Fruit fly (Drosophila melanogaster) whole organism, embryonic: ENCODE measurements around the gene galectin.

Experiments
- BEAF-32 ChIP-seq: fragments of 200-800 bp; sonication (Bioruptor generic); optimal IDR thresholded peaks from 3 replicates; lab custom pipeline; 2017; ENCODE audit warnings: missing biosample characterization, missing genetic modification characterization, mild to moderate bottlenecking, moderate library complexity, missing genetic modification reagents
- Bdp1 ChIP-seq: fragments of 200-800 bp; sonication (Bioruptor generic); optimal IDR thresholded peaks from 3 replicates; lab custom pipeline; 2016; ENCODE audit warnings: missing biosample characterization, missing genetic modification characterization
- Blimp-1 ChIP-seq: fragments of 200-800 bp; sonication (Bioruptor generic); optimal IDR thresholded peaks from 3 replicates; lab custom pipeline; 2018; ENCODE audit warnings: missing biosample characterization, missing genetic modification characterization, mild to moderate bottlenecking, moderate library complexity, missing genetic modification reagents
- CG10147 ChIP-seq: fragments of 200-800 bp; sonication (Bioruptor generic); optimal IDR thresholded peaks from 2 replicates; lab custom pipeline; 2019; ENCODE audit warnings: missing biosample characterization, mild to moderate bottlenecking, missing genetic modification characterization, moderate library complexity
- CG10321 ChIP-seq: fragments of 200-800 bp; sonication (Bioruptor generic); IDR thresholded peaks from 2 replicates; pipeline ENCODE4 v1.3.6; 2022; ENCODE audit warnings: missing biosample characterization, missing genetic modification characterization
- CG12236 ChIP-seq: fragments of 200-800 bp; sonication (Bioruptor generic); optimal IDR thresholded peaks from 2 replicates; lab custom pipeline; 2016; ENCODE audit warnings: missing biosample characterization, missing genetic modification characterization
- CG13296 ChIP-seq: fragments of 200-800 bp; sonication (Bioruptor generic); optimal IDR thresholded peaks from 3 replicates; lab custom pipeline; 2018; ENCODE audit warnings: missing biosample characterization, mild to moderate bottlenecking, missing genetic modification characterization
- CG14050 ChIP-seq: fragments of 200-800 bp; sonication (Bioruptor generic); IDR thresholded peaks from 3 replicates; pipeline ENCODE4 v1.3.6; 2022; ENCODE audit warnings: missing biosample characterization, missing genetic modification characterization
- CG1529 ChIP-seq: fragments of 200-800 bp; sonication (Bioruptor generic); optimal IDR thresholded peaks from 3 replicates; lab custom pipeline; 2018; ENCODE audit warnings: missing biosample characterization, missing genetic modification characterization
- CG15479 ChIP-seq: fragments of 200-800 bp; sonication (Bioruptor generic); optimal IDR thresholded peaks from 3 replicates; lab custom pipeline; 2019; ENCODE audit warnings: missing biosample characterization, mild to moderate bottlenecking, missing genetic modification characterization, moderate library complexity
- CG16815 ChIP-seq: fragments of 200-800 bp; sonication (Bioruptor generic); optimal IDR thresholded peaks from 3 replicates; lab custom pipeline; 2017; ENCODE audit warnings: missing biosample characterization, mild to moderate bottlenecking, missing genetic modification characterization
- CG2199 ChIP-seq: fragments of 200-800 bp; sonication (Bioruptor generic); IDR thresholded peaks from 3 replicates; pipeline ENCODE4 v1.3.6; 2022; ENCODE audit warnings: missing biosample characterization, missing genetic modification characterization
- CG31365 ChIP-seq: fragments of 200-800 bp; sonication (Bioruptor generic); optimal IDR thresholded peaks from 2 replicates; lab custom pipeline; 2018; ENCODE audit warnings: missing biosample characterization, mild to moderate bottlenecking, missing genetic modification characterization
- CG42726 ChIP-seq: fragments of 200-800 bp; sonication (Bioruptor generic); IDR thresholded peaks from 2 replicates; pipeline ENCODE4 v1.3.6; 2022; ENCODE audit warnings: missing biosample characterization, missing genetic modification characterization; ENCODE audit not compliant: partially characterized antibody
- CG7357 ChIP-seq: fragments of 200-800 bp; sonication (Bioruptor generic); IDR thresholded peaks from 3 replicates; pipeline ENCODE4 v1.3.6; 2022; ENCODE audit warnings: missing biosample characterization, missing genetic modification characterization
- CG7786 ChIP-seq: fragments of 200-800 bp; sonication (Bioruptor generic); optimal IDR thresholded peaks from 2 replicates; lab custom pipeline; 2016; ENCODE audit warnings: missing biosample characterization, missing genetic modification characterization
- D ChIP-seq, 2 experiments: fragments of 200-800 bp in 1 of 2; fragments of >200 bp in 1 of 2; sonication (Bioruptor generic) in 1 of 2; optimal IDR thresholded peaks; 2 replicates in 1 of 2; 3 replicates in 1 of 2; lab custom pipeline; 2017; ENCODE audit warnings: mild to moderate bottlenecking in 1 of 2, missing biosample characterization in 1 of 2, missing genetic modification characterization in 1 of 2, missing genetic modification reagents in 1 of 2
- Doc3 ChIP-seq: fragments of 200-800 bp; sonication (Bioruptor generic); IDR thresholded peaks from 3 replicates; pipeline ENCODE4 v1.3.6; 2022; ENCODE audit warnings: missing biosample characterization, missing genetic modification characterization; ENCODE audit not compliant: partially characterized antibody
- Fer2 ChIP-seq: fragments of 200-800 bp; sonication (Bioruptor generic); optimal IDR thresholded peaks from 2 replicates; lab custom pipeline; 2018; ENCODE audit warnings: missing biosample characterization, mild to moderate bottlenecking, missing genetic modification characterization, moderate library complexity
- Fer3 ChIP-seq: fragments of 200-800 bp; sonication (Bioruptor generic); optimal IDR thresholded peaks from 2 replicates; lab custom pipeline; 2018; ENCODE audit warnings: missing biosample characterization, mild to moderate bottlenecking, missing genetic modification characterization, moderate library complexity
- Kr ChIP-seq: fragments of 200-800 bp; sonication (Bioruptor generic); optimal IDR thresholded peaks from 2 replicates; lab custom pipeline; 2017; ENCODE audit warnings: missing biosample characterization, mild to moderate bottlenecking, missing genetic modification characterization
- Rfx ChIP-seq: fragments of 200-800 bp; sonication (Bioruptor generic); IDR thresholded peaks from 2 replicates; pipeline ENCODE4 v1.3.6; 2022; ENCODE audit warnings: missing biosample characterization, missing genetic modification characterization
- ato ChIP-seq: fragments of 200-800 bp; sonication (Bioruptor generic); IDR thresholded peaks from 2 replicates; pipeline ENCODE4 v1.3.6; 2022; ENCODE audit warnings: missing biosample characterization, missing genetic modification characterization; ENCODE audit not compliant: partially characterized antibody
- cad ChIP-seq: fragments of >200 bp; optimal IDR thresholded peaks from 2 replicates; lab custom pipeline; 2017; ENCODE audit warnings: missing biosample characterization, missing genetic modification characterization
- prd ChIP-seq, 3 experiments: fragments of >200 bp in 2 of 3; fragments of 200-800 bp in 1 of 3; sonication (Bioruptor generic) in 1 of 3; optimal IDR thresholded peaks in 2 of 3; IDR thresholded peaks in 1 of 3; 2 replicates in 2 of 3; 3 replicates in 1 of 3; pipeline versions ENCODE4 v1.3.6 to Lab custom; 2017 to 2022; ENCODE audit warnings: missing biosample characterization in 1 of 3, missing genetic modification characterization in 1 of 3
- ranshi ChIP-seq: fragments of 200-800 bp; sonication (Bioruptor generic); IDR thresholded peaks from 2 replicates; pipeline ENCODE4 v1.3.6; 2022; ENCODE audit warnings: missing biosample characterization, missing genetic modification characterization
- schlank ChIP-seq: fragments of 200-800 bp; sonication (Bioruptor generic); optimal IDR thresholded peaks from 2 replicates; lab custom pipeline; 2018; ENCODE audit warnings: missing biosample characterization, mild to moderate bottlenecking, missing genetic modification characterization
- sens ChIP-seq: fragments of 200-800 bp; sonication (Bioruptor generic); peaks from one replicate; lab custom pipeline; 2016; ENCODE audit warnings: missing biosample characterization, missing genetic modification characterization
- tll ChIP-seq, 2 experiments: fragments of 200-800 bp in 1 of 2; fragments of >200 bp in 1 of 2; sonication (Bioruptor generic) in 1 of 2; optimal IDR thresholded peaks; 2 replicates each; lab custom pipeline; 2017 to 2019; ENCODE audit warnings: missing biosample characterization in 2 of 2, missing genetic modification characterization in 2 of 2, mild to moderate bottlenecking in 1 of 2, moderate library complexity in 1 of 2
- twi ChIP-seq: fragments of 200-800 bp; optimal IDR thresholded peaks from 2 replicates; lab custom pipeline; 2019; ENCODE audit warnings: missing biosample characterization, mild to moderate bottlenecking, missing genetic modification characterization, moderate library complexity
- zen ChIP-seq: fragments of 200-800 bp; sonication (Bioruptor generic); optimal IDR thresholded peaks from 3 replicates; lab custom pipeline; 2018; ENCODE audit warnings: missing biosample characterization, mild to moderate bottlenecking, missing genetic modification characterization, moderate library complexity

galectin gene

dm6 chr2L:87255-87723, 15.7 kb downstream of the galectin start, which contains the start of gene net (continued):
- no peak for TF ChIP-seq BEAF-32
- TF ChIP-seq CG14050 (GFP tag; lab: Robert Waterston, UW) = peak; percentile 39; the same call in 1 of the 3 replicates

dm6 chr2L:88528-88927, 17.0 kb downstream of the galectin start:
- TF ChIP-seq CG2199 = 0 out of 3 replicates have a peak, but pooled peaks have one; percentile 19
- TF ChIP-seq Rfx = no peak
- peak; percentile 20 for TF ChIP-seq Blimp-1 (GFP tag; lab: Kevin White, UChicago)
- TF ChIP-seq Fer3 = no peak
- TF ChIP-seq sens (GFP tag; lab: Kevin White, UChicago) = peak; percentile 19

- TF ChIP-seq zen (tag; lab: Kevin White, UChicago) = peak; percentile 97
- no peak for TF ChIP-seq CG10321 (GFP tag; lab: Robert Waterston, UW)
Measured at dm6 chr2L:89158-89557, 17.6 kb downstream of the galectin start.

- TF ChIP-seq CG2199 = 0 out of 3 replicates have a peak, but pooled peaks have one; percentile 27
- peak; percentile 100 for TF ChIP-seq twi (tag; lab: Kevin White, UChicago)
- no peak for TF ChIP-seq CG7786 (GFP tag; lab: Kevin White, UChicago)
Measured at dm6 chr2L:90081-90480, 18.5 kb downstream of the galectin start.

dm6 chr2L:91333-91732, 19.8 kb downstream of the galectin start:
- TF ChIP-seq zen (tag; lab: Kevin White, UChicago) (peak; percentile 99), cad (GFP tag; lab: Kevin White, UChicago) (peak; percentile 97), CG13296 (no peak), CG31365 (tag; lab: Kevin White, UChicago) (no peak), D (optimal IDR thresholded peaks at IDR 0.05; lab: Kevin White, UChicago) (peak; percentile 93), D (GFP tag; optimal IDR thresholded peaks at IDR 0.05; lab: Kevin White, UChicago) (no peak), tll (GFP tag; optimal IDR thresholded peaks at IDR 0.05; lab: Kevin White, UChicago) (peak in 1 of 2 experiments; percentile 82), prd (optimal IDR thresholded peaks at IDR 0.05; lab: Kevin White, UChicago) (no peak), prd (GFP tag; IDR thresholded peaks at IDR 0.05; lab: Robert Waterston, UW) (0 out of 3 replicates have a peak, but pooled peaks have one; percentile 29), schlank (tag; lab: Kevin White, UChicago) (no peak), CG15479 (GFP tag; lab: Kevin White, UChicago) (peak; percentile 60), CG10147 (GFP tag; lab: Kevin White, UChicago) (no peak), CG42726 (no peak), CG16815 (GFP tag; lab: Kevin White, UChicago) (no peak), Kr (peak; percentile 14), Doc3 (GFP tag; lab: Robert Waterston, UW) (no peak), CG7357 (no peak), ranshi (GFP tag; lab: Robert Waterston, UW) (no peak), CG12236 (no peak), ato (no peak), CG1529 (no peak), twi (tag; lab: Kevin White, UChicago) (peak; percentile 43), Fer2 (tag; lab: Kevin White, UChicago) (no peak), Bdp1 (GFP tag; lab: Kevin White, UChicago) (no peak)
